Fruit fly (Drosophila melanogaster) Kc167 (cell line): ENCODE results near the gene RfC4.

ENCODE experiments used
- Sin3A ChIP-seq: fragments of >200 bp; optimal IDR thresholded peaks from 2 replicates; lab custom pipeline; 2018; ENCODE audit warnings: missing external identifiers
- psq ChIP-seq: fragments of >200 bp; optimal IDR thresholded peaks from 2 replicates; lab custom pipeline; 2017; ENCODE audit warnings: missing external identifiers
- ttk ChIP-seq: sonication (Bioruptor generic); optimal IDR thresholded peaks from 2 replicates; lab custom pipeline; 2017; ENCODE audit warnings: missing external identifiers

DNA sequence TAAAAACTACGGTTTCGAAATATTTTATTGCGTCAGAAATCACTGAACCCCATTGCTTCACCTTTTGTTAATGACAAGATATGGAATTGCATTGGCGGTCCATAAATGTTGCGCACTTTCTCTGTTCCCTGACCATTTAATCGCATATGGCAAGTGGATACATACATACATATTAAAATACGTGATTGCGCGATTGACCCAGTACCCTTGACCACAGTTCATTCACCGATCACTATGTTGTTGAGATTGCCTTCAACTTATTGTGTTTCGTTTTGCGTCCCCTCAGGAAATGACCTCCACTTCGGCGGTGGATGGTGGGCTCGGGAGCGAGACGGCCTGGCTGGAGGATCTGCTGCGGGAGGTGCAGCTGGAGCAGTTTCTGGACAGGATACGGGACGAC lies 25.6 kb downstream of the RfC4 start:
- TF ChIP-seq ttk (no peak), Sin3A (no peak), psq (lab: Kevin White, UChicago) (no peak)
